Worm (Caenorhabditis elegans) whole organism, midembryonic: ENCODE data around the gene gadr-2.

Experiments used
- T22C8.4 ChIP-seq: fragments of 200-800 bp; sonication (Bioruptor generic); IDR thresholded peaks from 2 replicates; pipeline ENCODE4 v1.3.6; 2022; ENCODE audit warnings: missing genetic modification characterization, missing compliant biosample characterization
- cog-1 ChIP-seq: sonication (generic microtip); optimal IDR thresholded peaks from 2 replicates; lab custom pipeline; 2016; ENCODE audit warnings: missing genetic modification characterization, missing compliant biosample characterization
- flt-1 ChIP-seq: fragments of 200-800 bp; sonication (Bioruptor generic); IDR thresholded peaks from 2 replicates; pipeline ENCODE4 v1.3.6; 2022; ENCODE audit warnings: missing genetic modification characterization, missing compliant biosample characterization
- klf-2 ChIP-seq: fragments of 200-800 bp; sonication (Bioruptor generic); conservative IDR thresholded peaks from 2 replicates; pipeline ENCODE4 v1.3.6; 2022; ENCODE audit warnings: missing genetic modification reagents, missing genetic modification characterization, missing compliant biosample characterization
- med-1 ChIP-seq: sonication (generic microtip); optimal IDR thresholded peaks from 2 replicates; lab custom pipeline; 2017; ENCODE audit warnings: missing genetic modification characterization, mild to moderate bottlenecking, missing compliant biosample characterization, antibody characterized with exemption, missing genetic modification reagents; ENCODE audit not compliant: insufficient read depth
- ref-1 ChIP-seq: fragments of 200-800 bp; sonication (Bioruptor generic); conservative IDR thresholded peaks from 2 replicates; pipeline ENCODE4 v1.3.6; 2022; ENCODE audit warnings: missing genetic modification reagents, missing genetic modification characterization, missing compliant biosample characterization
- tab-1 ChIP-seq: fragments of 200-800 bp; sonication (Bioruptor generic); IDR thresholded peaks from 2 replicates; pipeline ENCODE4 v1.3.6; 2022; ENCODE audit warnings: missing genetic modification characterization, missing compliant biosample characterization
- ztf-23 ChIP-seq: fragments of 200-800 bp; sonication (Bioruptor generic); IDR thresholded peaks from 2 replicates; pipeline ENCODE4 v1.3.6; 2022; ENCODE audit warnings: missing genetic modification reagents, missing genetic modification characterization, missing compliant biosample characterization
- ztf-29 ChIP-seq: fragments of 200-800 bp; sonication (Bioruptor generic); IDR thresholded peaks from 2 replicates; pipeline ENCODE4 v1.3.6; 2022; ENCODE audit warnings: missing genetic modification reagents, missing genetic modification characterization, missing compliant biosample characterization

Gene gadr-2

DNA sequence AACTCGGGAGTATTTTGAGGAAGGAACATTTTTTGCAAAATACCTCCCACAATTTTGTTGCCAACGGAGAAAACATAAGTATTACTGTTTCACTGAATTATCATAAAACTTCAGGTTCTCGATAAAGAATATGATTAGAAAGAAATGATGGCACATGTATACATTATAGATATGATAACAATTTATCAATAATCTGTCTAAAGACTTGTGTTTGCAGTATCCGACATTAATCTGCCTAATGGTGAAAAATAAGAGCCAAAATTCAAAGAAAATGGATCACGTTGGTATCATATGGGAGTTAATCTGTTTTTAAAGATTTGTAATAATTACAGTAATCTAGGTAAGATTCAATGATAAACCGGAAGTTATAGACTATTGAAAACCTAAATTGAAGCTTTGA is 35.7 kb upstream of the gadr-2 start:
- TF ChIP-seq ref-1: no peak
- TF ChIP-seq ztf-29 (GFP tag; lab: Robert Waterston, UW): no peak
- TF ChIP-seq cog-1 (tag; lab: Kevin White, UChicago): no peak
- TF ChIP-seq T22C8.4 (GFP tag; lab: Robert Waterston, UW): no peak
- TF ChIP-seq klf-2 (GFP tag; lab: Robert Waterston, UW): no peak
- no peak for TF ChIP-seq ztf-23 (GFP tag; lab: Robert Waterston, UW)
- TF ChIP-seq flt-1 (GFP tag; lab: Robert Waterston, UW): no peak
- no peak for TF ChIP-seq med-1
- no peak for TF ChIP-seq tab-1

DNA sequence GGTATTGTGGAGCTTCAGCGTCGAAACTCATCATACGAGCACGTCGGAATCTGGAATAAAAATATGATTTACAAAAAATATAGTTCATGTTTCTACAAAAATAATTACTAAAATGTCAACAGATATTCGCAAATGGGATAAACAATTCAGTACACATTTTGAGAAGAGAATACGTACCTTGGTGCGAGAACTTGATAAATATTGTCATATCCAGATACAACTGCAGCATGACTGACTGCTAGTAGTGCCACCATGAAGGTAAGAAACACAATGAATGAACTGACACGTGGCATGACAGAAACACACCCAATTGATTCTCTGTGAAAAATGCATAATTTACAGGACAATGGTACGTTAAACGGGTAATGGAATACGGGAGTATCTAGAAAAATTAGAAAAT is 33.7 kb upstream of the gadr-2 start, which contains the start of gene nlp-35:
nlp-35 (minus strand) TSS at position 319 of the 400 bp plus-strand sequence.
- TF ChIP-seq tab-1 (no peak), flt-1 (GFP tag; lab: Robert Waterston, UW) (no peak), cog-1 (tag; lab: Kevin White, UChicago) (no peak), T22C8.4 (GFP tag; lab: Robert Waterston, UW) (no peak), ztf-29 (GFP tag; lab: Robert Waterston, UW) (no peak), med-1 (no peak), klf-2 (GFP tag; lab: Robert Waterston, UW) (no peak), ztf-23 (GFP tag; lab: Robert Waterston, UW) (no peak), ref-1 (no peak)

DNA sequence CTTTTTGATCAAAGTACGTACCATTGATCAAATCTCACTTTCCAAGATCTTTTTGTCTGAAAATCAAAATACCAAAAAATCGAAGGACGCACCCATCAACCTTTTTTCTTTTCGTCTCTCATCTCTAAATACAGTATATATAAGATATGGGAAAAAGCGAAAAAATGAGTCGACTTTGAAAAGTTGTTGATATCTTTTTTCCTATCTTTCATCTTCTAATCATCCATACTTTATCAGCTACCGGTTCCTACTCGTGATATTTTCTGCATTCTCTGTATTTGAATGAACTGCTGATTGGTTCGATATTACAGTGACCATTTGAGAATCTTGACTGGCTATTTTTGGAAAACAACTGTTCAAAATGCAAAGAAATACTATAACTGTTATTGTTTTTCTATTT is 31.9 kb upstream of the gadr-2 start, which contains the start of gene C33A12.19:
C33A12.19 (plus strand) TSS at position 169 of the 400 bp plus-strand sequence.
- TF ChIP-seq klf-2 (GFP tag; lab: Robert Waterston, UW) (no peak), med-1 (no peak), ref-1 (no peak), flt-1 (GFP tag; lab: Robert Waterston, UW) (no peak), tab-1 (no peak), cog-1 (tag; lab: Kevin White, UChicago) (no peak), T22C8.4 (GFP tag; lab: Robert Waterston, UW) (no peak), ztf-23 (GFP tag; lab: Robert Waterston, UW) (no peak), ztf-29 (GFP tag; lab: Robert Waterston, UW) (no peak)

DNA sequence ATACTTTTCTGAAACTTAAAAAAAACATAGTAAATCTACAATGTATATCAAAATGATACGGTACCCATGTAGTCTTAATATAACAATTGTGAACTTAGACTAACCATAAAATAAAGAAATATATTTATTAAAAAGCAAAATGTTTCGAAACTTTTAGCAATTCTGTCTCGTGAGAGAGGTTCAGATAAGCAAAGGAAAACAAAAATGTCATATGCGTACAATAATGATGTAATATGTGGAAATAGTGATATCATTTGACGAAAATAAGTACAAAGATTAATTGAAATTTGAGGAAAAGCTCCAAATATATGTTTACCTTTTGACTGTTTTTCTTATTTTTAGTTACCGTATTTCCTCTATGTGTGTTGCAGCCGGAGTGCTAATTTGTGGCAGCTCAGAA is 29.2 kb upstream of the gadr-2 start:
- no peak for TF ChIP-seq flt-1 (GFP tag; lab: Robert Waterston, UW)
- no peak for TF ChIP-seq T22C8.4 (GFP tag; lab: Robert Waterston, UW)
- TF ChIP-seq ztf-29 (GFP tag; lab: Robert Waterston, UW): no peak
- no peak for TF ChIP-seq tab-1
- no peak for TF ChIP-seq klf-2 (GFP tag; lab: Robert Waterston, UW)
- TF ChIP-seq cog-1 (tag; lab: Kevin White, UChicago): no peak
- TF ChIP-seq ref-1: no peak
- no peak for TF ChIP-seq ztf-23 (GFP tag; lab: Robert Waterston, UW)
- no peak for TF ChIP-seq med-1

DNA sequence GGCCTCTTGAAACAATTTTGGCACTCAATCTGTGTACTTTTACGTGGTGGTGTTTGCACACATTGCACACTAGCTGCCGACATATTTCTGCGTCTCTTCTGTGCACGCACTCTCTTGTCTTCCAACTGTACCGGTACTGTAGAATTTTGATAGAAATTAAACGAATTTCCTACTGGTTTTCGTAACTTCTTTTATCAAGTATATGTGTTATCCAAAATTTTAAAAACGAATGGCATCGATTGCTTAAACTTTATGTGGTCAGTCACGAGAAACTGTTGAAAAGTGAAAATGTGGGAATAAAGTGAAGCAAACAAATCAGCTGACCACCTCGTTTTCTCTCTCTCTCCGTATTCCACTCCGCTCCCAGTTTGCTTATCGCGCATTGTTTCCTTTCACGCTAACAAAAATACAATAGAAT is 28.4 kb upstream of the gadr-2 start:
- TF ChIP-seq flt-1 (GFP tag; lab: Robert Waterston, UW) (no peak), med-1 (no peak), klf-2 (GFP tag; lab: Robert Waterston, UW) (no peak), ref-1 (no peak), T22C8.4 (GFP tag; lab: Robert Waterston, UW) (no peak)

DNA sequence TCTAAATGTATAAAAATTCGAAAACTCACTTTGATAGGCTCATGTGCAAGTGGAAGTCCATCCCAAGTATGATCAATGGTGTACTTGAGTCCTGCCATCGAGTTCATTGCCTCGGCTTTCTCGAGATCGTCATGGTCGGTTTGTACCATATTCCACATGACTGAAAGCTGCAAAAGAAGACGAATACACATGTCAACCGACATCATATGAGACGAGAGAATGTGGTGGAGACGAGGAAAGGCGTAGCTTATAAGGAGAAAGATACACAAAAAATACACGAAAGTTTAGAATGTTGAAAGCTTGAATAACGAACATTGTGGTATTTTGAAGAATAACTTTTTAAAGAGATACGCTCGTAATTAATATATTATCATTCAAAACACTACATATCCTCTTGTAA is 27.9 kb upstream of the gadr-2 start, which contains the start of gene C33A12.3:
C33A12.3 (minus strand) TSS at position 167 of the 400 bp plus-strand sequence.
- TF ChIP-seq ztf-29 (GFP tag; lab: Robert Waterston, UW): no peak
- no peak for TF ChIP-seq tab-1
- TF ChIP-seq T22C8.4 (GFP tag; lab: Robert Waterston, UW): no peak
- no peak for TF ChIP-seq klf-2 (GFP tag; lab: Robert Waterston, UW)
- TF ChIP-seq flt-1 (GFP tag; lab: Robert Waterston, UW): no peak
- TF ChIP-seq ztf-23 (GFP tag; lab: Robert Waterston, UW): no peak
- no peak for TF ChIP-seq med-1
- no peak for TF ChIP-seq cog-1 (tag; lab: Kevin White, UChicago)
- TF ChIP-seq ref-1: no peak

DNA sequence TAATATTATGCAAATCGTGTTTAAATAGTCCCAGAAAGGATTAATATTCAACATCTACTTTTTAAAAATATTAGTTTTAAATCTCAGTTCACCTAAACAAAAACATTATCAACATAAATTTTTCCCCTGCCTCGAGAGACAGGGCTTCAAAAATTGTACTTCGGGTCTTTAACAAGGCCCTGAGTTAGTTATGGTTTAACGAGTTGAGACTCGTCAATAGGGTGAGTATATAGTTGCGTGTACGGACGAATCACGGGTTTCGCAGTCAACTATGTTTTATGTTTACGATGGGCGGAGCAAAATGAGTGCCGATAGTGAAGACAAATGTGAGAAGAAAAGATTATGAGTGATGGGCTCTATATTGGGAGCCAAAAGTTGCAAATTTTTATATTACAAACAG is 26.7 kb upstream of the gadr-2 start:
- TF ChIP-seq flt-1 (GFP tag; lab: Robert Waterston, UW) (no peak), tab-1 (no peak), ztf-29 (GFP tag; lab: Robert Waterston, UW) (no peak), cog-1 (tag; lab: Kevin White, UChicago) (no peak), ref-1 (no peak), med-1 (no peak), ztf-23 (GFP tag; lab: Robert Waterston, UW) (no peak), klf-2 (GFP tag; lab: Robert Waterston, UW) (no peak), T22C8.4 (GFP tag; lab: Robert Waterston, UW) (no peak)

DNA sequence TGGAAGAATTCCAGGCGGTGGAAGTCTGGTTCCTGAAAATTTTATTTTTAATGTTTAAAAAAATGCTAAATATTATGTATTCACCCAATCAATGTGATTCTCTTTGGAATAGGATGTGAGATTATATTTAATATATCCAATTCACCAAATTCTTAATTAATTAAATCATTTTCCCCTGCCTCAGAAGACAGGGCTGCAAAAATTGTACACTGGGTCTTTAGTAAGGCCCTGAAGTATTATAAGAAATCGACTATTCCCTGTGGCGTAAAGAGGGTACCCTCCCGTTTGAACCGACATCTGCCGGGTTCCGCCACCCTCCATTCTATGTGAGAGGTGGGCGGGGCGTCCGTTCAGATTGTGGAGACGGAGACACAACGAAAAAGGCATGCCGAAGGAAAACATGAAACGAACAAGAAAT is 26.3 kb upstream of the gadr-2 start:
- no peak for TF ChIP-seq flt-1 (GFP tag; lab: Robert Waterston, UW)
- TF ChIP-seq cog-1 (tag; lab: Kevin White, UChicago): no peak
- no peak for TF ChIP-seq ref-1
- no peak for TF ChIP-seq klf-2 (GFP tag; lab: Robert Waterston, UW)
- no peak for TF ChIP-seq tab-1
- TF ChIP-seq ztf-23 (GFP tag; lab: Robert Waterston, UW): no peak
- no peak for TF ChIP-seq T22C8.4 (GFP tag; lab: Robert Waterston, UW)

DNA sequence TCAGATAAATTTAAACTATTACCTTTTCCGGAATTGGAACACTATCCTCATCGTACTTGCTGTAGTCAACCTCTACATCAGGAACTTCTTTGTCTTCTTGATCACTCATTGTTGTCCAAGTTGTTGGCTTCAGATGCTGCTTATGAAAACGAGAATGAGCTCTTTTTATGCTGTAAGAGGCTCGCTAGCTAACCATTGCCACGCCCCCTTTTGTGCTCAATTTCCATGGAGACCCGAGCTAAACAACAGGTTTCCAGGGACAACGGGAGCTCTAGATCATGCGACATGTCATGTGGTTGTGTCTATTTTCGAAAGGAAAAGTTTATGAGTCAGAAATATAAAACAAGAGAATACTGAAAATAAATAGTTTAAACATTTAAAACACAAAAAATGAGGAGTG is 25.5 kb upstream of the gadr-2 start, which contains the start of gene C33A12.4:
C33A12.4 (minus strand) TSS at position 131 of the 400 bp plus-strand sequence.
- TF ChIP-seq klf-2 (GFP tag; lab: Robert Waterston, UW) (no peak), med-1 (no peak), tab-1 (no peak), T22C8.4 (GFP tag; lab: Robert Waterston, UW) (no peak), ztf-23 (GFP tag; lab: Robert Waterston, UW) (no peak), flt-1 (GFP tag; lab: Robert Waterston, UW) (no peak), ztf-29 (GFP tag; lab: Robert Waterston, UW) (no peak), ref-1 (no peak), cog-1 (tag; lab: Kevin White, UChicago) (no peak)

DNA sequence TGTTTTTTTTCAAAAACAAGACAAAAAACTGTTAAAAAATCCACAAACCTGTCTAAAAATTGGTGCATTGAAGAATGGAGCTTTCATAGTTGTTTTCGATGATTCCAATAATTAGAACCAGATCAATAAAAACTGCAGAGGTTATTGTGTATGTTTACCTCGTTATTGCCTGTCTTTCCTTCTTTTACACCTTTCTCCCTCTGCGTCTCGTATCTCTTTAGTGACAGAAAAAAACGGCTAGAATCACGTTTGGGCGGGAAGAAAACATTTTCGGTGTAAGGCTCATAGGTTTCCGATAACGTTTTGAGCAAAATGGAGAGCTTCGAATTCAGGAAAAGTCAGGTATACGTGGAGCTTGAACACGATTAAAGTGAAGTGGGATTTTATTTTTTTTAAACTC is 23.7 kb upstream of the gadr-2 start, which contains the start of gene ethe-1:
ethe-1 (minus strand) TSS at position 150 of the 400 bp plus-strand sequence.
- TF ChIP-seq ref-1 (no peak), flt-1 (GFP tag; lab: Robert Waterston, UW) (no peak), ztf-23 (GFP tag; lab: Robert Waterston, UW) (no peak), cog-1 (tag; lab: Kevin White, UChicago) (no peak), ztf-29 (GFP tag; lab: Robert Waterston, UW) (no peak), med-1 (no peak), klf-2 (GFP tag; lab: Robert Waterston, UW) (no peak), T22C8.4 (GFP tag; lab: Robert Waterston, UW) (no peak), tab-1 (no peak)
